Fruit fly (Drosophila melanogaster) whole organism, embryonic: ENCODE data around the gene inaF-B.

Source experiments
- CG10209 ChIP-seq: fragments of 200-800 bp; sonication (Bioruptor generic); optimal IDR thresholded peaks from 3 replicates; lab custom pipeline; 2017; ENCODE audit warnings: missing biosample characterization, mild to moderate bottlenecking, missing genetic modification characterization, missing genetic modification reagents
- CG10462 ChIP-seq: fragments of 200-800 bp; sonication (Bioruptor generic); optimal IDR thresholded peaks from 2 replicates; lab custom pipeline; 2016; ENCODE audit warnings: missing biosample characterization, missing genetic modification characterization
- CG11504 ChIP-seq: fragments of 200-800 bp; sonication (Bioruptor generic); optimal IDR thresholded peaks from 3 replicates; lab custom pipeline; 2019; ENCODE audit warnings: missing biosample characterization, mild to moderate bottlenecking, missing genetic modification characterization, moderate library complexity
- CG12391 ChIP-seq: fragments of 200-800 bp; sonication (Bioruptor generic); optimal IDR thresholded peaks from 3 replicates; lab custom pipeline; 2018; ENCODE audit warnings: missing biosample characterization, mild to moderate bottlenecking, missing genetic modification characterization, moderate library complexity
- CG13424 ChIP-seq: fragments of 200-800 bp; sonication (Bioruptor generic); optimal IDR thresholded peaks from 2 replicates; lab custom pipeline; 2019; ENCODE audit warnings: missing biosample characterization, mild to moderate bottlenecking, missing genetic modification characterization, moderate library complexity
- CG13894 ChIP-seq: fragments of 200-800 bp; sonication (Bioruptor generic); optimal IDR thresholded peaks from 3 replicates; lab custom pipeline; 2018; ENCODE audit warnings: missing biosample characterization, mild to moderate bottlenecking, missing genetic modification characterization, moderate library complexity
- CG15073 ChIP-seq: fragments of 200-800 bp; sonication (Bioruptor generic); optimal IDR thresholded peaks from 2 replicates; lab custom pipeline; 2016; ENCODE audit warnings: missing biosample characterization, missing genetic modification characterization
- CG15269 ChIP-seq: fragments of 200-800 bp; sonication (Bioruptor generic); optimal IDR thresholded peaks from 2 replicates; lab custom pipeline; 2018; ENCODE audit warnings: missing biosample characterization, mild to moderate bottlenecking, missing genetic modification characterization, moderate library complexity
- CG1602 ChIP-seq: fragments of 200-800 bp; sonication (Bioruptor generic); optimal IDR thresholded peaks from 3 replicates; lab custom pipeline; 2016; ENCODE audit warnings: missing biosample characterization, missing genetic modification characterization
- CG17361 ChIP-seq: fragments of 200-800 bp; sonication (Bioruptor generic); IDR thresholded peaks from 3 replicates; pipeline ENCODE4 v1.3.6; 2022; ENCODE audit warnings: missing biosample characterization, missing genetic modification characterization
- CG17385 ChIP-seq: fragments of 200-800 bp; sonication (Bioruptor generic); optimal IDR thresholded peaks from 3 replicates; lab custom pipeline; 2018; ENCODE audit warnings: missing biosample characterization, mild to moderate bottlenecking, missing genetic modification characterization
- CG2199 ChIP-seq: fragments of 200-800 bp; sonication (Bioruptor generic); IDR thresholded peaks from 3 replicates; pipeline ENCODE4 v1.3.6; 2022; ENCODE audit warnings: missing biosample characterization, missing genetic modification characterization
- CG32772 ChIP-seq: fragments of 200-800 bp; sonication (Bioruptor generic); IDR thresholded peaks from 2 replicates; pipeline ENCODE4 v1.3.6; 2022; ENCODE audit warnings: missing biosample characterization, missing genetic modification characterization
- CG34422 ChIP-seq: fragments of 200-800 bp; sonication (Bioruptor generic); IDR thresholded peaks from 3 replicates; pipeline ENCODE4 v1.3.6; 2022; ENCODE audit warnings: missing biosample characterization, missing genetic modification characterization
- CG4404 ChIP-seq: fragments of 200-800 bp; sonication (Bioruptor generic); IDR thresholded peaks from 2 replicates; pipeline ENCODE4 v1.3.6; 2022; ENCODE audit warnings: missing biosample characterization, missing genetic modification characterization
- CG4707 ChIP-seq: fragments of 200-800 bp; sonication (Bioruptor generic); optimal IDR thresholded peaks from 2 replicates; lab custom pipeline; 2018; ENCODE audit warnings: missing biosample characterization, mild to moderate bottlenecking, missing genetic modification characterization, moderate library complexity
- CG6272 ChIP-seq: fragments of 200-800 bp; sonication (Bioruptor generic); IDR thresholded peaks from 2 replicates; pipeline ENCODE4 v1.3.6; 2022; ENCODE audit warnings: missing biosample characterization, missing genetic modification characterization
- CG6654 ChIP-seq: fragments of 200-800 bp; sonication (Bioruptor generic); optimal IDR thresholded peaks from 2 replicates; lab custom pipeline; 2017; ENCODE audit warnings: missing biosample characterization, mild to moderate bottlenecking, missing genetic modification characterization
- CG6813 ChIP-seq: fragments of 200-800 bp; sonication (Bioruptor generic); optimal IDR thresholded peaks from 2 replicates; lab custom pipeline; 2017; ENCODE audit warnings: missing biosample characterization, missing genetic modification characterization, mild to moderate bottlenecking, moderate library complexity, missing genetic modification reagents
- CG8924 ChIP-seq: fragments of 200-800 bp; optimal IDR thresholded peaks from 3 replicates; lab custom pipeline; 2019; ENCODE audit warnings: missing biosample characterization, mild to moderate bottlenecking, missing genetic modification characterization, moderate library complexity
- CG9876 ChIP-seq: fragments of 200-800 bp; sonication (Bioruptor generic); optimal IDR thresholded peaks from 2 replicates; lab custom pipeline; 2016; ENCODE audit warnings: missing biosample characterization, missing genetic modification characterization
- CG9932 ChIP-seq: fragments of 200-800 bp; sonication (Bioruptor generic); IDR thresholded peaks from 2 replicates; pipeline ENCODE4 v1.3.6; 2022; ENCODE audit warnings: missing biosample characterization, missing genetic modification characterization
- Camta ChIP-seq: fragments of 200-800 bp; sonication (Bioruptor generic); optimal IDR thresholded peaks from 2 replicates; lab custom pipeline; 2016; ENCODE audit warnings: missing biosample characterization, missing genetic modification characterization
- Dbx ChIP-seq: fragments of 200-800 bp; sonication (Bioruptor generic); IDR thresholded peaks from 3 replicates; pipeline ENCODE4 v1.3.6; 2022; ENCODE audit warnings: missing biosample characterization, missing genetic modification characterization
- Dp ChIP-seq: fragments of 200-800 bp; sonication (Bioruptor generic); optimal IDR thresholded peaks from 2 replicates; lab custom pipeline; 2018; ENCODE audit warnings: missing biosample characterization, mild to moderate bottlenecking, missing genetic modification characterization, moderate library complexity
- HmgZ ChIP-seq: fragments of 200-800 bp; sonication (Bioruptor generic); optimal IDR thresholded peaks from 2 replicates; lab custom pipeline; 2018; ENCODE audit warnings: missing biosample characterization, mild to moderate bottlenecking, missing genetic modification characterization
- Hsf ChIP-seq: fragments of 200-800 bp; sonication (Bioruptor generic); optimal IDR thresholded peaks from 3 replicates; lab custom pipeline; 2016; ENCODE audit warnings: missing biosample characterization, missing genetic modification characterization
- Myb ChIP-seq: fragments of 200-800 bp; sonication (Bioruptor generic); optimal IDR thresholded peaks from 2 replicates; lab custom pipeline; 2016; ENCODE audit warnings: missing biosample characterization, missing genetic modification characterization
- NfI ChIP-seq: fragments of 200-800 bp; sonication (Bioruptor generic); optimal IDR thresholded peaks from 3 replicates; lab custom pipeline; 2018; ENCODE audit warnings: missing biosample characterization, mild to moderate bottlenecking, missing genetic modification characterization, moderate library complexity
- Pdp1 ChIP-seq, 2 experiments: fragments of 200-800 bp; sonication (Bioruptor generic); optimal IDR thresholded peaks; 3 replicates each; lab custom pipeline; 2016; ENCODE audit warnings: missing biosample characterization in 2 of 2, missing genetic modification characterization in 2 of 2, mild to moderate bottlenecking in 1 of 2, moderate library complexity in 1 of 2
- Ravus ChIP-seq: fragments of 200-800 bp; sonication (Bioruptor generic); IDR thresholded peaks from 2 replicates; pipeline ENCODE4 v1.3.6; 2022; ENCODE audit warnings: missing biosample characterization, missing genetic modification characterization
- Usf ChIP-seq: fragments of 200-800 bp; sonication (Bioruptor generic); optimal IDR thresholded peaks from 2 replicates; lab custom pipeline; 2017; ENCODE audit warnings: missing genotype, missing biosample characterization, missing genetic modification characterization
- ap ChIP-seq: fragments of 200-800 bp; sonication (Bioruptor generic); IDR thresholded peaks from 2 replicates; pipeline ENCODE4 v1.3.6; 2022; ENCODE audit warnings: missing biosample characterization, missing genetic modification characterization
- ash1 ChIP-seq: fragments of 200-800 bp; sonication (Bioruptor generic); optimal IDR thresholded peaks from 2 replicates; lab custom pipeline; 2018; ENCODE audit warnings: missing biosample characterization, mild to moderate bottlenecking, missing genetic modification characterization
- bcd ChIP-seq: fragments of 200-800 bp; sonication (Bioruptor generic); optimal IDR thresholded peaks from 2 replicates; lab custom pipeline; 2017; ENCODE audit warnings: missing biosample characterization, mild to moderate bottlenecking, missing genetic modification characterization
- ci ChIP-seq: fragments of 200-800 bp; sonication (Bioruptor generic); IDR thresholded peaks from 3 replicates; pipeline ENCODE4 v1.3.6; 2022; ENCODE audit warnings: missing biosample characterization, missing genetic modification characterization
- eyg ChIP-seq: fragments of 200-800 bp; sonication (Bioruptor generic); optimal IDR thresholded peaks from 3 replicates; lab custom pipeline; 2016; ENCODE audit warnings: missing biosample characterization, missing genetic modification characterization
- gcm2 ChIP-seq: fragments of 200-800 bp; sonication (Bioruptor generic); optimal IDR thresholded peaks from 2 replicates; lab custom pipeline; 2016; ENCODE audit warnings: missing biosample characterization, missing genetic modification characterization
- gem ChIP-seq: fragments of 200-800 bp; sonication (Bioruptor generic); optimal IDR thresholded peaks from 2 replicates; lab custom pipeline; 2019; ENCODE audit warnings: missing biosample characterization, mild to moderate bottlenecking, missing genetic modification characterization, moderate library complexity
- grau ChIP-seq: fragments of 200-800 bp; optimal IDR thresholded peaks from 3 replicates; lab custom pipeline; 2019; ENCODE audit warnings: missing biosample characterization, mild to moderate bottlenecking, missing genetic modification characterization, moderate library complexity
- jing ChIP-seq: fragments of 200-800 bp; sonication (Bioruptor generic); optimal IDR thresholded peaks from 2 replicates; lab custom pipeline; 2018; ENCODE audit warnings: missing biosample characterization, mild to moderate bottlenecking, missing genetic modification characterization
- lab ChIP-seq: fragments of 200-800 bp; sonication (Bioruptor generic); optimal IDR thresholded peaks from 3 replicates; lab custom pipeline; 2017; ENCODE audit warnings: missing biosample characterization, missing genetic modification characterization, mild to moderate bottlenecking, moderate library complexity, missing genetic modification reagents
- oc ChIP-seq: fragments of 200-800 bp; sonication (Bioruptor generic); optimal IDR thresholded peaks from 2 replicates; lab custom pipeline; 2018; ENCODE audit warnings: missing biosample characterization, mild to moderate bottlenecking, missing genetic modification characterization, moderate library complexity
- pnt ChIP-seq: fragments of 200-800 bp; sonication (Bioruptor generic); optimal IDR thresholded peaks from 3 replicates; lab custom pipeline; 2016; ENCODE audit warnings: missing biosample characterization, missing genetic modification characterization
- psq ChIP-seq: fragments of 200-800 bp; sonication (Bioruptor generic); optimal IDR thresholded peaks from 2 replicates; lab custom pipeline; 2017; ENCODE audit warnings: missing biosample characterization, missing genetic modification characterization
- pzg ChIP-seq: fragments of 200-800 bp; sonication (Bioruptor generic); optimal IDR thresholded peaks from 3 replicates; lab custom pipeline; 2018; ENCODE audit warnings: missing biosample characterization, mild to moderate bottlenecking, missing genetic modification characterization, moderate library complexity
- repo ChIP-seq: fragments of 200-800 bp; sonication (Bioruptor generic); optimal IDR thresholded peaks from 2 replicates; lab custom pipeline; 2016; ENCODE audit warnings: missing biosample characterization, missing genetic modification characterization
- ro ChIP-seq: fragments of 200-800 bp; sonication (Bioruptor generic); IDR thresholded peaks from 2 replicates; pipeline ENCODE4 v1.3.6; 2022; ENCODE audit warnings: missing biosample characterization, missing genetic modification characterization
- row ChIP-seq: fragments of 200-800 bp; sonication (Bioruptor generic); IDR thresholded peaks from 3 replicates; pipeline ENCODE4 v1.3.6; 2022; ENCODE audit warnings: missing biosample characterization, missing genetic modification characterization
- run ChIP-seq: fragments of 200-800 bp; sonication (Bioruptor generic); optimal IDR thresholded peaks from 3 replicates; lab custom pipeline; 2018; ENCODE audit warnings: missing biosample characterization, mild to moderate bottlenecking, missing genetic modification characterization

Gene inaF-B

DNA sequence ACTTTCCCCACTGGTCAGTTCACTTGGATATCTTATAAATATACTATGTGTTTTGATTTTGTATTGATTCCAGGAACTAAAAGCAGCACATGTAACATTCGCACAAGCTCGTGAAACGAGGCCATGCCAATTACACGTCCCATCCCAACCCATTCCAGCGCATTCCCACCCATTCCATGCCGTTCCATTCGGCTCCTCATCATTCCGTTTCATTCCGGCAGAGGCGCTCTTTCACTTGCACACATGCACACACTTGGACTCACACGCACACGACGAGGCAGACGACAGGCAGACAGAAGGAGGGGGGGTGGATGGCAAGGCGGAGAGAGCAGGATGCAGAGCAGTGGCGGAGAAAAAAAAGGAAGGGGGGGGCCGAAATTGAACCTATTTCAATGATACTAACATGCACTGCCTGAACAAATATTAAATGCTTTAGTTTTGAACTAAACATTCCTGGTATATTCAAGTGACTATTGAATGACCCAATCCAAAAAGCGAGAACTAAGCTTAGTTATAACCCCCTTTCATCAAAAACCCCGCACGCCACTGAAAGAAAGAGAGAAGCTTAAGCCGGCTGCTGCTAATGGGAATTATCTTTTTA, 43.5 kb upstream of the inaF-B start (continued):
- TF ChIP-seq CG34422 (GFP tag; lab: Robert Waterston, UW), result peak; percentile 49; the same call in 1 of the 3 replicates
- peak; percentile 38 for TF ChIP-seq CG1602 (GFP tag; lab: Kevin White, UChicago)
- no peak for TF ChIP-seq CG9876
- peak; percentile 52 for TF ChIP-seq CG6813 (GFP tag; lab: Kevin White, UChicago)
- peak in 1 of 2 experiments; percentile 48 for TF ChIP-seq Pdp1 (GFP tag; optimal IDR thresholded peaks at IDR 0.05; lab: Kevin White, UChicago)
- peak; percentile 57 for TF ChIP-seq pnt
- peak; percentile 55 for TF ChIP-seq bcd (GFP tag; lab: Kevin White, UChicago)
- TF ChIP-seq CG32772 (GFP tag; lab: Robert Waterston, UW), result peak; percentile 36; the same call in 1 of the 2 replicates
- TF ChIP-seq pzg (GFP tag; lab: Kevin White, UChicago), result no peak
- no peak for TF ChIP-seq CG11504 (tag; lab: Kevin White, UChicago)
- no peak for TF ChIP-seq CG10462
- TF ChIP-seq Camta (GFP tag; lab: Kevin White, UChicago), result peak; percentile 15
- peak; percentile 32 for TF ChIP-seq jing (GFP tag; lab: Kevin White, UChicago)
- TF ChIP-seq repo, result peak; percentile 15
- TF ChIP-seq CG17361 (GFP tag; lab: Robert Waterston, UW), result no peak
- no peak for TF ChIP-seq Dbx
- peak; percentile 17 for TF ChIP-seq CG6654 (GFP tag; lab: Kevin White, UChicago)
- no peak for TF ChIP-seq run
- no peak for TF ChIP-seq ap (GFP tag; lab: Robert Waterston, UW)
- no peak for TF ChIP-seq CG13894 (tag; lab: Kevin White, UChicago)
- peak; percentile 2 for TF ChIP-seq CG15073
- peak; percentile 36 for TF ChIP-seq Hsf (GFP tag; lab: Kevin White, UChicago)
- TF ChIP-seq CG13424, result peak; percentile 64
- no peak for TF ChIP-seq ro
- TF ChIP-seq CG12391 (tag; lab: Kevin White, UChicago), result peak; percentile 57
- TF ChIP-seq CG15269 (tag; lab: Kevin White, UChicago), result no peak
- peak; percentile 46 for TF ChIP-seq CG8924 (tag; lab: Kevin White, UChicago)
- TF ChIP-seq grau (tag; lab: Kevin White, UChicago), result peak; percentile 57
- TF ChIP-seq CG6272 (GFP tag; lab: Robert Waterston, UW), result 0 out of 2 replicates have a peak, but pooled peaks have one; percentile 26
- TF ChIP-seq CG17385 (GFP tag; lab: Kevin White, UChicago), result peak; percentile 36
- TF ChIP-seq NfI (GFP tag; lab: Kevin White, UChicago), result peak; percentile 7
- TF ChIP-seq CG4707 (GFP tag; lab: Kevin White, UChicago), result no peak
- peak; percentile 50 for TF ChIP-seq CG10209 (GFP tag; lab: Kevin White, UChicago)
- TF ChIP-seq Dp (GFP tag; lab: Kevin White, UChicago), result no peak
- peak; percentile 76 for TF ChIP-seq gem (tag; lab: Kevin White, UChicago)
- TF ChIP-seq row, result peak; percentile 74
- TF ChIP-seq HmgZ (tag; lab: Kevin White, UChicago), result no peak
- peak; percentile 60 for TF ChIP-seq Usf (GFP tag; lab: Kevin White, UChicago)
- TF ChIP-seq psq, result no peak
- peak; percentile 21 for TF ChIP-seq Myb (GFP tag; lab: Kevin White, UChicago)
- TF ChIP-seq Ravus (GFP tag; lab: Robert Waterston, UW), result no peak
- peak; percentile 41; the same call in 1 of the 2 replicates for TF ChIP-seq CG4404
- no peak for TF ChIP-seq CG9932 (GFP tag; lab: Robert Waterston, UW)
- peak; percentile 2 for TF ChIP-seq eyg (GFP tag; lab: Kevin White, UChicago)
- TF ChIP-seq gcm2 (GFP tag; lab: Kevin White, UChicago), result no peak
- TF ChIP-seq ash1 (GFP tag; lab: Kevin White, UChicago), result no peak
- no peak for TF ChIP-seq CG2199 (GFP tag; lab: Robert Waterston, UW)
- TF ChIP-seq lab (GFP tag; lab: Kevin White, UChicago), result peak; percentile 48
- peak; percentile 49 for TF ChIP-seq oc
- peak; percentile 69; the same call in 2 of the 3 replicates for TF ChIP-seq ci (GFP tag; lab: Robert Waterston, UW)
